Worm (Caenorhabditis elegans) whole organism, early embryonic: ENCODE measurements around the gene C08B6.8.

Source experiments
- aly-1 ChIP-seq: sonication (generic microtip); optimal IDR thresholded peaks from 2 replicates; lab custom pipeline; 2016; ENCODE audit warnings: missing genetic modification characterization, missing compliant biosample characterization
- ama-1 ChIP-seq: fragments of 150-350 bp; optimal IDR thresholded peaks from 2 replicates; lab custom pipeline; 2014
- flt-1 ChIP-seq: fragments of 200-800 bp; sonication (Bioruptor generic); IDR thresholded peaks from 2 replicates; pipeline ENCODE4 v1.3.6; 2022; ENCODE audit warnings: missing genetic modification characterization, missing compliant biosample characterization
- hmbx-1 ChIP-seq: sonication (generic microtip); optimal IDR thresholded peaks from 2 replicates; lab custom pipeline; 2016; ENCODE audit warnings: mild to moderate bottlenecking, missing genetic modification characterization, missing compliant biosample characterization
- hnd-1 ChIP-seq: sonication (generic microtip); optimal IDR thresholded peaks from 2 replicates; lab custom pipeline; 2016; ENCODE audit warnings: missing genetic modification characterization, missing compliant biosample characterization
- sea-1 ChIP-seq: fragments of 200-800 bp; sonication (Bioruptor generic); conservative IDR thresholded peaks from 2 replicates; pipeline ENCODE4 v1.3.6; 2022; ENCODE audit warnings: missing genetic modification characterization, missing compliant biosample characterization

ce11 chrV:10190081-10190556 lies 55.7 kb downstream of the C08B6.8 start, which contains the start of gene ZK856.5:
- TF ChIP-seq ama-1 (no peak), sea-1 (no peak), aly-1 (tag; lab: Kevin White, UChicago) (no peak), hmbx-1 (tag; lab: Kevin White, UChicago) (no peak), hnd-1 (tag; lab: Kevin White, UChicago) (no peak), flt-1 (GFP tag; lab: Robert Waterston, UW) (no peak)
